Fruit fly (Drosophila melanogaster) Kc167 (cell line): Measurements from ENCODE around the gene CG34288.

ENCODE experiments used
- Sin3A ChIP-seq: fragments of >200 bp; optimal IDR thresholded peaks from 2 replicates; lab custom pipeline; 2018; ENCODE audit warnings: missing external identifiers
- psq ChIP-seq: fragments of >200 bp; optimal IDR thresholded peaks from 2 replicates; lab custom pipeline; 2017; ENCODE audit warnings: missing external identifiers

DNA sequence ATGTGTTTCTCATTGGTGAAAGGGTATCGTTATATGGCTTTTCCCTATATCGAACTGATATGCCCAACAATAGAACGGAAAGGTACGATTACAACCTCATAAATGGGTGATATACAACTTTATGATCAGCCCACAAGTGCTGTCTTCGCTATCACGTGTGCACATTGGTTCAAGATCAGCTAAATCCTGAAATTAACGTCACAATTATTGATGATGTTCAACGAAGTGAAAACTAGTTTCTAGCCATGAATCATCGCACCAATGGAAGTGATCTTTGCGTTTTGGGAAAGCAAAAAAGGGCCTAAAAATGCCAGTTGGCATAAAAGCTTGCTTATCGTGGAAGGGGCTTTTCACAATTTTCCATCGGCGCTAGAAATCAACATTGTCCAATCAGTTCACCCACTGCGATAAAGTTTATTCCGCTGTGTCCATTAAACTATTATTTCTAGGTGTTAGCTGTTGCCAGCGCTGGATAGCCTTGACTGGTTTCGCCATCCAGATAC lies 17.6 kb upstream of the CG34288 start, which contains the start of gene CG7054:
- TF ChIP-seq Sin3A (no peak), psq (lab: Kevin White, UChicago) (no peak)
